Worm (Caenorhabditis elegans) whole organism, L4/young adult: ENCODE measurements around the gene ncr-1.

Experiments
- W03F9.2 ChIP-seq: fragments of 150-350 bp; optimal IDR thresholded peaks from 2 replicates; lab custom pipeline; 2014; ENCODE audit warnings: missing biosample characterization, missing genetic modification characterization
- him-1 ChIP-seq: sonication (generic microtip); optimal IDR thresholded peaks from 2 replicates; lab custom pipeline; 2016; ENCODE audit warnings: missing genotype, missing genetic modification reagents, missing genetic modification characterization, missing compliant biosample characterization

DNA sequence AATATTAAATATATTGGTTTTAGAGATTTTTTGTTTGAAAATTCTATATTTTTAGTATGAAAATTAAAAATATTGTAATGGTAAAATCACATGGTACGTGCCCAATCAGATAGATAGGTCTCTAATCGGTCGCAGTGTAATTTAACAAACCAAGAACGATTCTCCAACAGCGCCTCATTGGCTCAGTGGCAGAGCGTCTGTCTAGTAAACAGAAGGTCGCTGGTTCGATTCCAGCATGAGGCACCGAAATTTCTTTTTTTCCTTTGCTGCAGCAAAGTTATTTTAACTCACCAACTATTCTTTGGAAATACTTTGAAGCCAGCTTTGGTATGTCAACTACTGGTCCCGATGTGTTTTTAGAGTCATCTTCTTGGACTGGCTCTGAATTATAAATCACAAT, 43.8 kb downstream of the ncr-1 start:
- no peak for TF ChIP-seq W03F9.2 (tag; lab: Kevin White, UChicago)
- TF ChIP-seq him-1 (tag; lab: Kevin White, UChicago), result no peak
